Worm (Caenorhabditis elegans): ENCODE results near the gene C17B7.4.

- TF ChIP-seq snpc-4 (tag; optimal IDR thresholded peaks at IDR 0.05) (no peak), unc-120 (tag; optimal IDR thresholded peaks at IDR 0.05; ENCODE audit: poor library complexity, severe bottlenecking) (no peak), ztf-11 (tag; optimal IDR thresholded peaks at IDR 0.05) (no peak), mls-2 (tag; optimal IDR thresholded peaks at IDR 0.05) (no peak), mep-1 (tag; optimal IDR thresholded peaks at IDR 0.05) (no peak), ces-1 (GFP tag; optimal IDR thresholded peaks at IDR 0.05) (no peak), unc-62 (GFP tag; optimal IDR thresholded peaks at IDR 0.05) (no peak)
These were observed at the start of gene C17B7.4 for ce11 chrV:3339009-3339408.
